Fruit fly (Drosophila melanogaster) whole organism, prepupa: Measurements from ENCODE around the gene CG32486.

Experiments used
- CG10669 ChIP-seq: fragments of 200-800 bp; sonication (Bioruptor generic); optimal IDR thresholded peaks from 3 replicates; lab custom pipeline; 2018; ENCODE audit warnings: missing biosample characterization, mild to moderate bottlenecking, missing genetic modification characterization, moderate library complexity
- CG11762 ChIP-seq: fragments of 200-800 bp; sonication (Bioruptor generic); optimal IDR thresholded peaks from 3 replicates; lab custom pipeline; 2016; ENCODE audit warnings: missing biosample characterization, missing genetic modification characterization; ENCODE audit not compliant: insufficient read depth
- CG11902 ChIP-seq: fragments of 200-800 bp; sonication (Bioruptor generic); optimal IDR thresholded peaks from 3 replicates; lab custom pipeline; 2016; ENCODE audit warnings: missing biosample characterization, missing genetic modification characterization
- CG16779 ChIP-seq: fragments of 200-800 bp; sonication (Bioruptor generic); optimal IDR thresholded peaks from 3 replicates; lab custom pipeline; 2017; ENCODE audit warnings: missing biosample characterization, mild to moderate bottlenecking, missing genetic modification characterization
- CG3032 ChIP-seq: fragments of 200-800 bp; optimal IDR thresholded peaks from 2 replicates; lab custom pipeline; 2019; ENCODE audit warnings: missing biosample characterization, mild to moderate bottlenecking, missing genetic modification characterization, moderate library complexity
- CG31627 ChIP-seq: fragments of 200-800 bp; sonication (Bioruptor generic); optimal IDR thresholded peaks from 3 replicates; lab custom pipeline; 2016; ENCODE audit warnings: missing biosample characterization, missing genetic modification characterization
- CG32006 ChIP-seq: fragments of 200-800 bp; sonication (Bioruptor generic); optimal IDR thresholded peaks from 3 replicates; lab custom pipeline; 2017; ENCODE audit warnings: missing biosample characterization, mild to moderate bottlenecking, missing genetic modification characterization
- CG34406 ChIP-seq: fragments of 200-800 bp; sonication (Bioruptor generic); optimal IDR thresholded peaks from 3 replicates; lab custom pipeline; 2016; ENCODE audit warnings: missing biosample characterization, missing genetic modification characterization
- CG3919 ChIP-seq: fragments of 200-800 bp; sonication (Bioruptor generic); optimal IDR thresholded peaks from 3 replicates; lab custom pipeline; 2016; ENCODE audit warnings: missing biosample characterization, missing genetic modification characterization
- CG4318 ChIP-seq: fragments of 200-800 bp; sonication (Bioruptor generic); optimal IDR thresholded peaks from 3 replicates; lab custom pipeline; 2017; ENCODE audit warnings: missing biosample characterization, mild to moderate bottlenecking, missing genetic modification characterization
- CG6163 ChIP-seq: fragments of 200-800 bp; sonication (Bioruptor generic); IDR thresholded peaks from 3 replicates; pipeline ENCODE4 v1.3.6; 2022; ENCODE audit warnings: missing biosample characterization, missing genetic modification characterization
- CG6792 ChIP-seq: fragments of 200-800 bp; sonication (Bioruptor generic); optimal IDR thresholded peaks from 3 replicates; lab custom pipeline; 2016; ENCODE audit warnings: missing biosample characterization, missing genetic modification characterization
- CG6808 ChIP-seq: fragments of 200-800 bp; sonication (Bioruptor generic); optimal IDR thresholded peaks from 3 replicates; lab custom pipeline; 2017; ENCODE audit warnings: missing biosample characterization, missing genetic modification characterization, mild to moderate bottlenecking, moderate library complexity, missing genetic modification reagents
- CG6854 ChIP-seq: fragments of 200-800 bp; sonication (Bioruptor generic); optimal IDR thresholded peaks from 2 replicates; lab custom pipeline; 2017; ENCODE audit warnings: missing biosample characterization, mild to moderate bottlenecking, missing genetic modification characterization
- CG7368 ChIP-seq: fragments of 200-800 bp; sonication (Bioruptor generic); optimal IDR thresholded peaks from 3 replicates; lab custom pipeline; 2016; ENCODE audit warnings: missing biosample characterization, missing genetic modification characterization
- CG8119 ChIP-seq: fragments of 200-800 bp; sonication (Bioruptor generic); IDR thresholded peaks from 3 replicates; pipeline ENCODE4 v1.3.6; 2022; ENCODE audit warnings: missing biosample characterization, missing genetic modification characterization
- CG8319 ChIP-seq: fragments of 200-800 bp; sonication (Bioruptor generic); optimal IDR thresholded peaks from 3 replicates; lab custom pipeline; 2016; ENCODE audit warnings: missing biosample characterization, missing genetic modification characterization
- CG8632 ChIP-seq: fragments of 200-800 bp; sonication (Bioruptor generic); optimal IDR thresholded peaks from 3 replicates; lab custom pipeline; 2016; ENCODE audit warnings: missing biosample characterization, missing genetic modification characterization
- CG9139 ChIP-seq: fragments of 200-800 bp; sonication (Bioruptor generic); optimal IDR thresholded peaks from 3 replicates; lab custom pipeline; 2017; ENCODE audit warnings: missing biosample characterization, mild to moderate bottlenecking, missing genetic modification characterization
- Eip75B ChIP-seq: fragments of 200-800 bp; sonication (Bioruptor generic); optimal IDR thresholded peaks from 3 replicates; lab custom pipeline; 2016; ENCODE audit warnings: missing biosample characterization, missing genetic modification characterization
- Eip78C ChIP-seq: fragments of 200-800 bp; sonication (Bioruptor generic); peaks from one replicate; lab custom pipeline; 2016; ENCODE audit warnings: missing biosample characterization, missing genetic modification characterization
- Eip93F ChIP-seq: fragments of 200-800 bp; sonication (Bioruptor generic); optimal IDR thresholded peaks from 2 replicates; lab custom pipeline; 2016; ENCODE audit warnings: missing biosample characterization, mild to moderate bottlenecking, missing genetic modification characterization
- Ets21C ChIP-seq: fragments of 200-800 bp; sonication (Bioruptor generic); optimal IDR thresholded peaks from 3 replicates; lab custom pipeline; 2016; ENCODE audit warnings: missing biosample characterization, missing genetic modification characterization
- Ets96B ChIP-seq: fragments of 200-800 bp; optimal IDR thresholded peaks from 2 replicates; lab custom pipeline; 2019; ENCODE audit warnings: missing biosample characterization, mild to moderate bottlenecking, missing genetic modification characterization, moderate library complexity
- Gug ChIP-seq: fragments of 200-800 bp; sonication (Bioruptor generic); IDR thresholded peaks from 2 replicates; pipeline ENCODE4 v1.3.6; 2022; ENCODE audit warnings: missing biosample characterization, missing genetic modification characterization
- Hr4 ChIP-seq: fragments of 200-800 bp; sonication (Bioruptor generic); optimal IDR thresholded peaks from 3 replicates; lab custom pipeline; 2016; ENCODE audit warnings: missing biosample characterization, missing genetic modification characterization
- Met ChIP-seq: fragments of 200-800 bp; sonication (Bioruptor generic); optimal IDR thresholded peaks from 3 replicates; lab custom pipeline; 2016; ENCODE audit warnings: missing biosample characterization, missing genetic modification characterization
- OdsH ChIP-seq: fragments of 200-800 bp; sonication (Bioruptor generic); optimal IDR thresholded peaks from 3 replicates; lab custom pipeline; 2016; ENCODE audit warnings: missing biosample characterization, missing genetic modification characterization
- Smox ChIP-seq: fragments of 200-800 bp; sonication (Bioruptor generic); optimal IDR thresholded peaks from 3 replicates; lab custom pipeline; 2016; ENCODE audit warnings: missing biosample characterization, missing genetic modification characterization
- Sox14 ChIP-seq: fragments of 200-800 bp; sonication (Bioruptor generic); optimal IDR thresholded peaks from 3 replicates; lab custom pipeline; 2016; ENCODE audit warnings: missing biosample characterization, missing genetic modification characterization
- Sox15 ChIP-seq: fragments of 200-800 bp; sonication (Bioruptor generic); optimal IDR thresholded peaks from 3 replicates; lab custom pipeline; 2016; ENCODE audit warnings: missing biosample characterization, missing genetic modification characterization
- achi ChIP-seq: fragments of 200-800 bp; sonication (Bioruptor generic); optimal IDR thresholded peaks from 3 replicates; lab custom pipeline; 2016; ENCODE audit warnings: missing biosample characterization, missing genetic modification characterization
- cyc ChIP-seq: fragments of 200-800 bp; sonication (Bioruptor generic); optimal IDR thresholded peaks from 3 replicates; lab custom pipeline; 2016; ENCODE audit warnings: missing biosample characterization, missing genetic modification characterization
- dac ChIP-seq: fragments of 200-800 bp; sonication (Bioruptor generic); optimal IDR thresholded peaks from 2 replicates; lab custom pipeline; 2017; ENCODE audit warnings: missing biosample characterization, mild to moderate bottlenecking, missing genetic modification characterization
- esn ChIP-seq: fragments of 200-800 bp; sonication (Bioruptor generic); optimal IDR thresholded peaks from 2 replicates; lab custom pipeline; 2016; ENCODE audit warnings: missing biosample characterization, mild to moderate bottlenecking, missing genetic modification characterization, moderate library complexity
- fd59A ChIP-seq: fragments of 200-800 bp; sonication (Bioruptor generic); optimal IDR thresholded peaks from 2 replicates; lab custom pipeline; 2017; ENCODE audit warnings: missing biosample characterization, mild to moderate bottlenecking, missing genetic modification characterization, missing genetic modification reagents
- fd85E ChIP-seq: fragments of 200-800 bp; sonication (Bioruptor generic); optimal IDR thresholded peaks from 3 replicates; lab custom pipeline; 2016; ENCODE audit warnings: missing biosample characterization, missing genetic modification characterization
- lz ChIP-seq: fragments of 200-800 bp; sonication (Bioruptor generic); optimal IDR thresholded peaks from 3 replicates; lab custom pipeline; 2016; ENCODE audit warnings: missing biosample characterization, missing genetic modification characterization
- net ChIP-seq: fragments of 200-800 bp; sonication (Bioruptor generic); optimal IDR thresholded peaks from 3 replicates; lab custom pipeline; 2016; ENCODE audit warnings: missing biosample characterization, missing genetic modification characterization
- salr ChIP-seq, 2 experiments: fragments of 200-800 bp; sonication (Bioruptor generic); optimal IDR thresholded peaks; 3 replicates each; lab custom pipeline; 2016 to 2018; ENCODE audit warnings: missing biosample characterization in 2 of 2, missing genetic modification characterization in 2 of 2, mild to moderate bottlenecking in 1 of 2
- spab ChIP-seq: fragments of 200-800 bp; sonication (Bioruptor generic); optimal IDR thresholded peaks from 2 replicates; lab custom pipeline; 2017; ENCODE audit warnings: missing biosample characterization, mild to moderate bottlenecking, missing genetic modification characterization, missing genetic modification reagents
- ss ChIP-seq, 2 experiments: fragments of 200-800 bp; sonication (Bioruptor generic); optimal IDR thresholded peaks; 2 replicates in 1 of 2; 3 replicates in 1 of 2; lab custom pipeline; 2017 to 2018; ENCODE audit warnings: mild to moderate bottlenecking in 2 of 2, missing biosample characterization in 2 of 2, missing genetic modification characterization in 2 of 2, moderate library complexity in 1 of 2
- svp ChIP-seq: fragments of 200-800 bp; sonication (Bioruptor generic); peaks from one replicate; lab custom pipeline; 2016; ENCODE audit warnings: missing biosample characterization, missing genetic modification characterization
- vri ChIP-seq: fragments of 200-800 bp; sonication (Bioruptor generic); optimal IDR thresholded peaks from 3 replicates; lab custom pipeline; 2016; ENCODE audit warnings: missing biosample characterization, mild to moderate bottlenecking, missing genetic modification characterization

CG32486 gene

DNA sequence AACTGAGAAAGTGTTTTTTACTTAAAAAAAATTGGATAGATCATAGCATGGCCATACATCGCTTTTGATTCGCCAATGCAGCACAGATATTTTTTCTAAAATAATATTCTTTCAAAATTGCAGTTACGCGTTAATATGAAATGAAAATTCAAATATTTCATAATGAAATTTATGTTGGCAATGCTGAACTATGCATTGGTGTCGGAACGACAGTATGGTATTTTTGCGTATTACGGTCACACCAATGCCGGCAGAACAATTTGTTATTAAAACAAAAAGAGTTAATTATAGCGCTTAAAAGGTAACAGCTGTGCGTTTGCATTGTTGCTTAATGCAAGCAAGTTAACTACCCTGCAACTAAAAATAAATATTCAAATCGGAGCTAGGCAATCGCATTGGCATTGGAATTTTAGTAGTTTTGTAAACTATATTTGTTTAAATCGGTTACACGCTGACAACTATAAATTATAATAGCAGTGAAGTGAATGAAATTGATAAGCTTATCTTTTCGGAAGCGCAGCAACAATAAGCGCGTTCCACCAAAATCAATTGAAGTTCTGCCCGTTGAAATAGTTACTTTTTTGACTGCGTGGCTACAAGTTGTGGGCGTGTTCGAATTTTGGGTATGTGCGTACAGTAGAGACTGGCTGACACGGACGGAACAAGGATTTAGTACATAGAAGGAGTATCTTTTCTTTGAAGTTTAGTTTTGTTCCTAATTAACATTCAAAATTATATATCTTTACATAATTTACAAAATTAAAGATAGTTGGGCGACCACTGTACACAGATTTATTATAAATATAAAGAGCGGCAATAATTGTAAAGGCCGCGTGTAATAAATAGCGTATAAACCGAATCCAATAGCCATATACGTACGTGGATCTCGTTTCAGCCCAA, 28.2 kb downstream of the CG32486 start, which contains the start of gene Prx4 (continued):
- peak; percentile 43 for TF ChIP-seq Ets21C (GFP tag; lab: Kevin White, UChicago)
- TF ChIP-seq Eip75B (GFP tag; lab: Kevin White, UChicago): peak; percentile 71
- peak; percentile 58 for TF ChIP-seq Ets96B (tag; lab: Kevin White, UChicago)
- TF ChIP-seq CG6854 (GFP tag; lab: Kevin White, UChicago): no peak
- peak; percentile 49 for TF ChIP-seq CG6808 (GFP tag; lab: Kevin White, UChicago)
- peak; percentile 49 for TF ChIP-seq net
- peak; percentile 59 for TF ChIP-seq Smox (GFP tag; lab: Kevin White, UChicago)
- TF ChIP-seq CG3919 (GFP tag; lab: Kevin White, UChicago): peak; percentile 66
- peak; percentile 39 for TF ChIP-seq fd59A (GFP tag; lab: Kevin White, UChicago)
- peak; percentile 70 for TF ChIP-seq Eip78C (GFP tag; lab: Kevin White, UChicago)
- TF ChIP-seq Sox15 (GFP tag; lab: Kevin White, UChicago): peak; percentile 40
- no peak for TF ChIP-seq dac (GFP tag; lab: Kevin White, UChicago)
- TF ChIP-seq CG11762 (GFP tag; lab: Kevin White, UChicago): no peak
- peak; percentile 59 for TF ChIP-seq Sox14 (GFP tag; lab: Kevin White, UChicago)
- no peak for TF ChIP-seq fd85E
- peak; percentile 47 for TF ChIP-seq CG3032
- TF ChIP-seq CG7368 (GFP tag; lab: Kevin White, UChicago): peak; percentile 2
- peak; percentile 55 for TF ChIP-seq OdsH (GFP tag; lab: Kevin White, UChicago)
- TF ChIP-seq CG6163 (GFP tag; lab: Robert Waterston, UW): peak; percentile 90
- peak; percentile 0 to 61 for TF ChIP-seq ss (GFP tag; optimal IDR thresholded peaks at IDR 0.05; lab: Kevin White, UChicago)
- TF ChIP-seq lz (GFP tag; lab: Kevin White, UChicago): peak; percentile 72
- TF ChIP-seq Gug (GFP tag; lab: Robert Waterston, UW): peak; percentile 59
- TF ChIP-seq vri: no peak
- peak; percentile 44 for TF ChIP-seq CG10669
- peak; percentile 21 for TF ChIP-seq CG11902 (GFP tag; lab: Kevin White, UChicago)
- peak; percentile 71 for TF ChIP-seq achi (GFP tag; lab: Kevin White, UChicago)

DNA sequence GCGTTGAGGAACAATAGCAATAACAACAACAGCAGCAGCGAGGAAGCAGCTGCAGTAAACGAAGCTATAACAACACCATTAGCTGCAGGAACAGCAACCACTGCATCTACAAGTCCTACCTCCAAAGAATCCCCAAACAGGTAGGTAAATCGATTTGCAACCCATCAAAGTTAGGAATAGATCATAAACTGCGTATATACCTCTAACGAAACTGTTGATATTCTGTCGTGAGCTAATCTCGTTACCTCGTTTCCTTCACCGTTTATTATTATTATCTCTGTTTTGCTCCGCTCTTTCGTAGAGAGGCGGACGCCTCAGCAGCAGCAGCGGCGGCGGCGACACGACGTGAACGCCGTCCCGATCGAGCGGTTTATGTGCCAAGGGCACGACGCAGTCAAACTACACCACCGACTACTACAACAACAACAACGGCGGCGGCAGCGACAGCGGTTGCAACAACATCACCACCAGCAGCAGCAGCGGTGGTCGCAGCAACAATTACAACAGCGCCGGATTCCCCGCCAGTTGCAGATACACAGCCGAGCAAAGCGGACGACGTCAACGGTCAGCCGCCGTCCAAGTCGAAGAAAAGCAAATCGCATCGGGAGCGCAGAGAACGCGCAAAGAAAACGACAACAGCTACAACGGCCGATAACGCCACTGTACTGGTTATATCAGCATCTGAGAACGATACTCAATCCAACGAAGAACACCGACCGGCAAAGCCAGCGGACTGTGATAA, 32.6 kb downstream of the CG32486 start:
- TF ChIP-seq Eip93F: no peak
- no peak for TF ChIP-seq CG8119
- TF ChIP-seq Sox14 (GFP tag; lab: Kevin White, UChicago): no peak
- TF ChIP-seq cyc (GFP tag; lab: Kevin White, UChicago): no peak
- peak; percentile 74; the same call in 2 of the 3 replicates for TF ChIP-seq CG6163 (GFP tag; lab: Robert Waterston, UW)
- TF ChIP-seq CG6854 (GFP tag; lab: Kevin White, UChicago): no peak
- no peak for TF ChIP-seq ss (GFP tag; optimal IDR thresholded peaks at IDR 0.05; lab: Kevin White, UChicago)
- TF ChIP-seq salr (GFP tag; optimal IDR thresholded peaks at IDR 0.05; lab: Kevin White, UChicago): no peak
- TF ChIP-seq Met (GFP tag; lab: Kevin White, UChicago): no peak
- no peak for TF ChIP-seq Hr4 (GFP tag; lab: Kevin White, UChicago)
- no peak for TF ChIP-seq CG9139 (GFP tag; lab: Kevin White, UChicago)
- TF ChIP-seq CG7368 (GFP tag; lab: Kevin White, UChicago): no peak
- TF ChIP-seq CG10669: no peak
- no peak for TF ChIP-seq spab (GFP tag; lab: Kevin White, UChicago)
- TF ChIP-seq achi (GFP tag; lab: Kevin White, UChicago): no peak
- TF ChIP-seq vri: peak; percentile 89
- TF ChIP-seq CG6808 (GFP tag; lab: Kevin White, UChicago): no peak
- no peak for TF ChIP-seq CG8319 (GFP tag; lab: Kevin White, UChicago)
- no peak for TF ChIP-seq CG11902 (GFP tag; lab: Kevin White, UChicago)
- no peak for TF ChIP-seq lz (GFP tag; lab: Kevin White, UChicago)
- TF ChIP-seq svp (GFP tag; lab: Kevin White, UChicago): peak; percentile 87
- TF ChIP-seq CG3032: no peak
- no peak for TF ChIP-seq Ets21C (GFP tag; lab: Kevin White, UChicago)
- no peak for TF ChIP-seq CG4318
- TF ChIP-seq fd59A (GFP tag; lab: Kevin White, UChicago): no peak
- TF ChIP-seq CG34406 (GFP tag; lab: Kevin White, UChicago): no peak
- no peak for TF ChIP-seq esn
- TF ChIP-seq CG3919 (GFP tag; lab: Kevin White, UChicago): no peak
- no peak for TF ChIP-seq CG32006
- peak; percentile 41 for TF ChIP-seq CG16779 (tag; lab: Kevin White, UChicago)
- TF ChIP-seq CG6792 (GFP tag; lab: Kevin White, UChicago): no peak
- TF ChIP-seq CG31627 (GFP tag; lab: Kevin White, UChicago): no peak
- TF ChIP-seq CG8632 (GFP tag; lab: Kevin White, UChicago): no peak
